Fruit fly (Drosophila melanogaster) whole organism, prepupa: ENCODE data around the gene CG13465.

ENCODE experiments used
- Blimp-1 ChIP-seq: fragments of 200-800 bp; sonication (Bioruptor generic); optimal IDR thresholded peaks from 3 replicates; lab custom pipeline; 2017; ENCODE audit warnings: missing biosample characterization, missing genetic modification characterization, mild to moderate bottlenecking, moderate library complexity, missing genetic modification reagents
- CG10631 ChIP-seq: fragments of 200-800 bp; sonication (Bioruptor generic); optimal IDR thresholded peaks from 2 replicates; lab custom pipeline; 2016; ENCODE audit warnings: missing biosample characterization, missing genetic modification characterization
- CG11294 ChIP-seq: fragments of 200-800 bp; sonication (Bioruptor generic); IDR thresholded peaks from 2 replicates; pipeline ENCODE4 v1.3.6; 2022; ENCODE audit warnings: missing biosample characterization, missing genetic modification characterization
- CG11902 ChIP-seq: fragments of 200-800 bp; sonication (Bioruptor generic); optimal IDR thresholded peaks from 3 replicates; lab custom pipeline; 2016; ENCODE audit warnings: missing biosample characterization, missing genetic modification characterization
- CG15336 ChIP-seq: fragments of 200-800 bp; sonication (Bioruptor generic); IDR thresholded peaks from 2 replicates; pipeline ENCODE4 v1.3.6; 2022; ENCODE audit warnings: missing biosample characterization, missing genetic modification characterization
- CG16779 ChIP-seq: fragments of 200-800 bp; sonication (Bioruptor generic); optimal IDR thresholded peaks from 3 replicates; lab custom pipeline; 2017; ENCODE audit warnings: missing biosample characterization, mild to moderate bottlenecking, missing genetic modification characterization
- CG3032 ChIP-seq: fragments of 200-800 bp; optimal IDR thresholded peaks from 2 replicates; lab custom pipeline; 2019; ENCODE audit warnings: missing biosample characterization, mild to moderate bottlenecking, missing genetic modification characterization, moderate library complexity
- CG31627 ChIP-seq: fragments of 200-800 bp; sonication (Bioruptor generic); optimal IDR thresholded peaks from 3 replicates; lab custom pipeline; 2016; ENCODE audit warnings: missing biosample characterization, missing genetic modification characterization
- CG32006 ChIP-seq: fragments of 200-800 bp; sonication (Bioruptor generic); optimal IDR thresholded peaks from 3 replicates; lab custom pipeline; 2017; ENCODE audit warnings: missing biosample characterization, mild to moderate bottlenecking, missing genetic modification characterization
- CG3919 ChIP-seq: fragments of 200-800 bp; sonication (Bioruptor generic); optimal IDR thresholded peaks from 3 replicates; lab custom pipeline; 2016; ENCODE audit warnings: missing biosample characterization, missing genetic modification characterization
- CG6163 ChIP-seq: fragments of 200-800 bp; sonication (Bioruptor generic); IDR thresholded peaks from 3 replicates; pipeline ENCODE4 v1.3.6; 2022; ENCODE audit warnings: missing biosample characterization, missing genetic modification characterization
- CG6792 ChIP-seq: fragments of 200-800 bp; sonication (Bioruptor generic); optimal IDR thresholded peaks from 3 replicates; lab custom pipeline; 2016; ENCODE audit warnings: missing biosample characterization, missing genetic modification characterization
- CG8119 ChIP-seq: fragments of 200-800 bp; sonication (Bioruptor generic); IDR thresholded peaks from 3 replicates; pipeline ENCODE4 v1.3.6; 2022; ENCODE audit warnings: missing biosample characterization, missing genetic modification characterization
- CG8319 ChIP-seq: fragments of 200-800 bp; sonication (Bioruptor generic); optimal IDR thresholded peaks from 3 replicates; lab custom pipeline; 2016; ENCODE audit warnings: missing biosample characterization, missing genetic modification characterization
- CG8632 ChIP-seq: fragments of 200-800 bp; sonication (Bioruptor generic); optimal IDR thresholded peaks from 3 replicates; lab custom pipeline; 2016; ENCODE audit warnings: missing biosample characterization, missing genetic modification characterization
- Ets96B ChIP-seq: fragments of 200-800 bp; optimal IDR thresholded peaks from 2 replicates; lab custom pipeline; 2019; ENCODE audit warnings: missing biosample characterization, mild to moderate bottlenecking, missing genetic modification characterization, moderate library complexity
- Hr39 ChIP-seq: fragments of 200-800 bp; sonication (Bioruptor generic); optimal IDR thresholded peaks from 2 replicates; lab custom pipeline; 2016; ENCODE audit warnings: missing biosample characterization, missing genetic modification characterization
- Lpt ChIP-seq: fragments of 200-800 bp; sonication (Bioruptor generic); optimal IDR thresholded peaks from 3 replicates; lab custom pipeline; 2016; ENCODE audit warnings: missing biosample characterization, missing genetic modification characterization
- Met ChIP-seq: fragments of 200-800 bp; sonication (Bioruptor generic); optimal IDR thresholded peaks from 3 replicates; lab custom pipeline; 2016; ENCODE audit warnings: missing biosample characterization, missing genetic modification characterization
- OdsH ChIP-seq: fragments of 200-800 bp; sonication (Bioruptor generic); optimal IDR thresholded peaks from 3 replicates; lab custom pipeline; 2016; ENCODE audit warnings: missing biosample characterization, missing genetic modification characterization
- Smox ChIP-seq: fragments of 200-800 bp; sonication (Bioruptor generic); optimal IDR thresholded peaks from 3 replicates; lab custom pipeline; 2016; ENCODE audit warnings: missing biosample characterization, missing genetic modification characterization
- Sox102F ChIP-seq: fragments of 200-800 bp; sonication (Bioruptor generic); optimal IDR thresholded peaks from 2 replicates; lab custom pipeline; 2016; ENCODE audit warnings: missing biosample characterization, mild to moderate bottlenecking, missing genetic modification characterization
- Sox14 ChIP-seq: fragments of 200-800 bp; sonication (Bioruptor generic); optimal IDR thresholded peaks from 3 replicates; lab custom pipeline; 2016; ENCODE audit warnings: missing biosample characterization, missing genetic modification characterization
- achi ChIP-seq: fragments of 200-800 bp; sonication (Bioruptor generic); optimal IDR thresholded peaks from 3 replicates; lab custom pipeline; 2016; ENCODE audit warnings: missing biosample characterization, missing genetic modification characterization
- acj6 ChIP-seq: fragments of 200-800 bp; sonication (Bioruptor generic); optimal IDR thresholded peaks from 3 replicates; lab custom pipeline; 2016; ENCODE audit warnings: missing biosample characterization, missing genetic modification characterization
- dac ChIP-seq: fragments of 200-800 bp; sonication (Bioruptor generic); optimal IDR thresholded peaks from 2 replicates; lab custom pipeline; 2017; ENCODE audit warnings: missing biosample characterization, mild to moderate bottlenecking, missing genetic modification characterization
- dsx ChIP-seq: fragments of 200-800 bp; optimal IDR thresholded peaks from 3 replicates; lab custom pipeline; 2019; ENCODE audit warnings: missing biosample characterization, mild to moderate bottlenecking, missing genetic modification characterization, moderate library complexity; ENCODE audit not compliant: poor library complexity, severe bottlenecking
- esn ChIP-seq: fragments of 200-800 bp; sonication (Bioruptor generic); optimal IDR thresholded peaks from 2 replicates; lab custom pipeline; 2016; ENCODE audit warnings: missing biosample characterization, mild to moderate bottlenecking, missing genetic modification characterization, moderate library complexity
- fd59A ChIP-seq: fragments of 200-800 bp; sonication (Bioruptor generic); optimal IDR thresholded peaks from 2 replicates; lab custom pipeline; 2017; ENCODE audit warnings: missing biosample characterization, mild to moderate bottlenecking, missing genetic modification characterization, missing genetic modification reagents
- fd85E ChIP-seq: fragments of 200-800 bp; sonication (Bioruptor generic); optimal IDR thresholded peaks from 3 replicates; lab custom pipeline; 2016; ENCODE audit warnings: missing biosample characterization, missing genetic modification characterization
- lz ChIP-seq: fragments of 200-800 bp; sonication (Bioruptor generic); optimal IDR thresholded peaks from 3 replicates; lab custom pipeline; 2016; ENCODE audit warnings: missing biosample characterization, missing genetic modification characterization
- salr ChIP-seq, 2 experiments: fragments of 200-800 bp; sonication (Bioruptor generic); optimal IDR thresholded peaks; 3 replicates each; lab custom pipeline; 2016 to 2018; ENCODE audit warnings: missing biosample characterization in 2 of 2, missing genetic modification characterization in 2 of 2, mild to moderate bottlenecking in 1 of 2
- spab ChIP-seq: fragments of 200-800 bp; sonication (Bioruptor generic); optimal IDR thresholded peaks from 2 replicates; lab custom pipeline; 2017; ENCODE audit warnings: missing biosample characterization, mild to moderate bottlenecking, missing genetic modification characterization, missing genetic modification reagents
- ss ChIP-seq, 2 experiments: fragments of 200-800 bp; sonication (Bioruptor generic); optimal IDR thresholded peaks; 2 replicates in 1 of 2; 3 replicates in 1 of 2; lab custom pipeline; 2017 to 2018; ENCODE audit warnings: mild to moderate bottlenecking in 2 of 2, missing biosample characterization in 2 of 2, missing genetic modification characterization in 2 of 2, moderate library complexity in 1 of 2
- svp ChIP-seq: fragments of 200-800 bp; sonication (Bioruptor generic); peaks from one replicate; lab custom pipeline; 2016; ENCODE audit warnings: missing biosample characterization, missing genetic modification characterization
- vri ChIP-seq: fragments of 200-800 bp; sonication (Bioruptor generic); optimal IDR thresholded peaks from 3 replicates; lab custom pipeline; 2016; ENCODE audit warnings: missing biosample characterization, mild to moderate bottlenecking, missing genetic modification characterization

CG13465 gene

DNA sequence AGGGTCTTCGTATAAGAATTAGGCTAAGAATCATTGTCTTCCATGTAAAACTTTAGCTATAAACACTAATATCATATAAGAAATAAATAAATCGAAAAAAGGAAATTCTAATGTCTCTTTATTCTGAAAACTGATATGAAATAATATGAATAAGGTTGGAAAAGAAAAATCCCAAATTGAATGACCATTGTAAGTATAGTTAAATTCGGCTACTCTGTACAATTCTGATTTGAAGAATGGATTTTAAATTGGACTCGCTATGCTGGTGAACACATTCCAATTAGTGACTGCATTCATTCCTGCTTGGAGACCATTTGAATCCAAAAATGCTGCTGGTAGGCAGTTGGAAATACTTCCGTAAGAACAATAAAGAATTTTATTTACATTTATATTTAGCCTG is 26.1 kb upstream of the CG13465 start:
- TF ChIP-seq Hr39 (GFP tag; lab: Kevin White, UChicago) (no peak), ss (GFP tag; optimal IDR thresholded peaks at IDR 0.05; lab: Kevin White, UChicago) (no peak), CG8319 (no peak), CG3032 (tag; lab: Kevin White, UChicago) (no peak), CG16779 (no peak), fd85E (GFP tag; lab: Kevin White, UChicago) (no peak), CG10631 (GFP tag; lab: Kevin White, UChicago) (no peak), esn (GFP tag; lab: Kevin White, UChicago) (no peak), OdsH (GFP tag; lab: Kevin White, UChicago) (no peak), svp (GFP tag; lab: Kevin White, UChicago) (no peak), CG8632 (GFP tag; lab: Kevin White, UChicago) (no peak), CG11294 (no peak), CG32006 (no peak), Blimp-1 (GFP tag; lab: Kevin White, UChicago) (no peak), spab (GFP tag; lab: Kevin White, UChicago) (no peak), achi (GFP tag; lab: Kevin White, UChicago) (no peak), CG6792 (no peak)

DNA sequence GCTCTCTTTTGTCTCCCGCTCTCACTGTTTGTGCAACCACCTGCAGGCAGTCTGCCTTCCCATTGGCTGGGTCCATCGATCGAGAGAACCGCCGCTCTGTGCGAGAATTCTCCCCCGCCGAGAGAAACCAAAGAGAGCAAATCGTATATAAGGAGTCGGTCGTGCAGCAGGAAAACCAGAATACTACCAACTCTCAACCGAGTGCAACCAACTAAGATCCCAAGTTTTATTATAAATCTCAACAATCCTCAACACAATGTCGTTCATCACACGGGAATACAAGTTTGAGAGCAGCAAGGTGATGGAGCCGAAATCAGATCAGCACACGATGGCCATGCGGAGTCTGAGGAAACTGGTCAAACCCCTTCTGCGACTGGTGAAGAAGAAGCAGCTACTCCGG is 25.0 kb upstream of the CG13465 start, which contains the start of gene Tom:
Gene Tom, plus strand, starts transcription at position 174 of the 400 bp plus-strand sequence.
- TF ChIP-seq vri (GFP tag; lab: Kevin White, UChicago) (no peak), lz (no peak), dsx (GFP tag; lab: Kevin White, UChicago) (peak; percentile 80), CG32006 (no peak), Met (GFP tag; lab: Kevin White, UChicago) (no peak), Sox102F (GFP tag; lab: Kevin White, UChicago) (peak; percentile 38), CG15336 (GFP tag; lab: Robert Waterston, UW) (no peak), ss (GFP tag; optimal IDR thresholded peaks at IDR 0.05; lab: Kevin White, UChicago) (peak in 1 of 2 experiments; percentile 37)

DNA sequence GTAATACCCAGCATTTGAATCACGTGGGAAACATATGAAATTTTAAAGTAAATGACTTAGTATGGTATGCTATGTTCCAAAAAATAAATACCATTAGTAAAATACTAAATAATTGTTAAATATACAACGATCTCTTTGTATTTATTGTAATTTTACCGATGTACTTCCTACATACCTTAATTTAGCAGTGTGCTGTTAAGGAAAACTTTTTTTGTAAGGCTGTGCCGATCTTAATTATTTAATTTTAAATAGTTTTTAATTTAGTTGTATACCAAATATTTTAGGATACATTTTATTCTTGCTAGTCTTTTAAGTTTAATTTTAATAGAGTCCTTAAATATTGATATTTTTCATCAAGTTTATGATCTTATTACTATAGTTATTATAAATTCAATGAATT is 24.4 kb upstream of the CG13465 start:
- peak; percentile 28 for TF ChIP-seq svp (GFP tag; lab: Kevin White, UChicago)
- TF ChIP-seq CG6163 (GFP tag; lab: Robert Waterston, UW) = no peak

DNA sequence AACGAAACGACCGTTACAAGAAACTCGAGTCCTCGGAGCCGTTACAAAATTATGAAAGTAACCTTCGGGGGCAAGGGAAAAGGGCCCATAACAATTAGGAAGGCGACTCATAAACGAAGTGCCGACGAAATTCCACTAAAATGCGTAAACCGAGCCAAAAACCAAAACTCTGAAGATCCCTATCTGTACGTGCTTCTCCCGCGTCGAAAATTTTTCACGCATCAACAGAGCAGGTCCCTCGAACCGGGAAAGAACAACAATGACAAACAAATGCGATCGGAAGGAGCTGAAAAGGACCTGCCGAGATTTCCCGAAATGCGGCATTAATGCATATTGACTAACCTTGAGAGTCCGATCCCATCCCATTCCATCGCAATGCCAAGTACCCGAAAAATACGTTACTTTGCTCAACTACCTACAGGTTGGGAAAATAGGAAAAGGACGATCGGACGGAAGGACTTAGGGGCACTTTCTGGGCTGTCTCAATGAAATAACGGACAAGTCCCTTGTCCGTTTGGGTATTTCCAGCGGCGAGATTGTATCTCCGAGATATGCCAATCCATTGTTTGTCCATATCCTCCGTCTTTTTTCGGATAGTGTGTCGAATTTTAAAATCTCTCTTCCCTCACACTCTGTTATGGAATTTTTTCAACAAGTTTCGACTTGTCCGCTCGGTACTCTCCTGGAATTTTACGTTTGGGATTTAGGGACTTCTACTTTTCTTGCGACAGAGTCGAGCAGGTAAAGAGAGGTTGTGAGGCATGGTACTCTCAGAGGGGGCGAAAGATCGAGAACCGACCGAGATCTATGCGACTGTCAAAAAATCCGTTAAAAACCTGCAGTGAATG is 23.8 kb upstream of the CG13465 start:
- TF ChIP-seq CG6792 = no peak

DNA sequence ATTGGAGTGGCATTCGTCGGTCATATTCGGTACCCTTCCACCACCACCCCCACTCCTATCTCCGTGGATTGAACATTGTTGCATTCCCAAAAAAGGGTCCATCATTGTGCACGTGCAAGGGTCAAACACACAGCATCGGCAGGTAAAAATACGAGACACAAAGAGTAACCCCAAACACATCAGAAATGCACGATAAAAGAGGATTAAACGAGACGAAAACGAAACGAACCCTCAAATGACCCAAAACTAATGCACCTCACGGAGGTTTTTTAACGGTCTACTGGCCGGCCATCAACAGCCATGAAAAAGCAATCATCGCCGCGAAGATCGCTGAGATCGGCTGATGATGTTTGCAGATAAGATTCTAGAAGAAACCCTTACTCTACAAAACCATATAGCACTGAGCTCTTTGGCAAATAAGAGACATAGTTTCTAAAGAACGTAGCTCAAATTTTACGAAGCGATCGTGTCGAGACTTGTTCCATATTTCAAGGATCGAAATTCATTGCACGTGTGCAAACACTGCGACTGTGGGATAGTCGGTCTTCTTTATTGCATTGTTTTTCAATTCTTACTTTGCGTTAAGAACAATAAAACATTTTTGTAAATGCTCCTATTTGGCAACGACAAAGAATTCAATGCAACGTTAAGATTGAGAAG is 22.2 kb upstream of the CG13465 start:
- no peak for TF ChIP-seq CG16779
- TF ChIP-seq svp (GFP tag; lab: Kevin White, UChicago) = peak; percentile 1
- no peak for TF ChIP-seq spab (GFP tag; lab: Kevin White, UChicago)

DNA sequence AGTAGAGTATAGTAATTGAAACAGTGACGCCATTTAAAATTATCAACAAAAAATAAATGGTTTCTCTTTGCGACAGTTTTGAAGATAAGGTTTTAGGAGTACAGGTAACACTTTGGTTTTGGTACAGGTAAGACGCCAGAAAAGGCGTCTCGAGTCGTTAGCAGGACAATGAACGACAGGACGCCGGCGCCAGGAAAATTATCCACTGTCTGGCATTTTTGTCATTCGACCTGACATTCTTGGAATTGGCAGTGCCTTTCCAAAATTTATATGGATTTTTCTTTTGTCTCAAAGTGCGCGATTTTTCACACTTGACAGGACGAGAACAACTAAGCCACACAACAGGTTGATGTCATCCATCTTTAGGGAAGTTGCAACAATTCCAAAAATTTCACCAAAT is 20.7 kb upstream of the CG13465 start:
- TF ChIP-seq vri (GFP tag; lab: Kevin White, UChicago) (no peak), CG3919 (GFP tag; lab: Kevin White, UChicago) (no peak), salr (GFP tag; optimal IDR thresholded peaks at IDR 0.05; lab: Kevin White, UChicago) (no peak), CG31627 (GFP tag; lab: Kevin White, UChicago) (no peak), CG11902 (GFP tag; lab: Kevin White, UChicago) (no peak), spab (GFP tag; lab: Kevin White, UChicago) (no peak), Blimp-1 (GFP tag; lab: Kevin White, UChicago) (no peak), CG3032 (tag; lab: Kevin White, UChicago) (no peak), achi (GFP tag; lab: Kevin White, UChicago) (no peak), Ets96B (tag; lab: Kevin White, UChicago) (no peak), acj6 (GFP tag; lab: Kevin White, UChicago) (no peak), CG10631 (GFP tag; lab: Kevin White, UChicago) (no peak), CG8119 (GFP tag; lab: Robert Waterston, UW) (no peak), CG16779 (no peak), Sox14 (GFP tag; lab: Kevin White, UChicago) (no peak), fd59A (GFP tag; lab: Kevin White, UChicago) (no peak), dac (no peak), Lpt (GFP tag; lab: Kevin White, UChicago) (no peak), svp (GFP tag; lab: Kevin White, UChicago) (no peak), Smox (GFP tag; lab: Kevin White, UChicago) (no peak)
- TF ChIP-seq, all 60 proteins: peak for 0
